Worm (Caenorhabditis elegans) whole organism, L3 larva: Measurements from ENCODE around the gene W02D7.4.

Experiments
- ceh-16 ChIP-seq: sonication (generic microtip); optimal IDR thresholded peaks from 2 replicates; lab custom pipeline; 2017; ENCODE audit warnings: missing biosample characterization, missing genetic modification characterization
- elt-1 ChIP-seq: fragments of 150-350 bp; optimal IDR thresholded peaks from 2 replicates; lab custom pipeline; 2014; ENCODE audit warnings: missing biosample characterization, missing genetic modification characterization
- jun-1 ChIP-seq: fragments of 150-350 bp; optimal IDR thresholded peaks from 2 replicates; lab custom pipeline; 2014; ENCODE audit warnings: missing biosample characterization, missing genetic modification reagents, missing genetic modification characterization
- lsy-12 ChIP-seq: sonication (generic microtip); optimal IDR thresholded peaks from 2 replicates; lab custom pipeline; 2016; ENCODE audit warnings: mild to moderate bottlenecking, missing genetic modification characterization, missing compliant biosample characterization
- nhr-12 ChIP-seq: fragments of 150-350 bp; optimal IDR thresholded peaks from 2 replicates; lab custom pipeline; 2014; ENCODE audit warnings: missing biosample characterization, missing genetic modification characterization
- nhr-28 ChIP-seq: fragments of 150-350 bp; optimal IDR thresholded peaks from 2 replicates; lab custom pipeline; 2014; ENCODE audit warnings: missing biosample characterization, missing genetic modification characterization
- nhr-77 ChIP-seq: fragments of 150-350 bp; optimal IDR thresholded peaks from 2 replicates; lab custom pipeline; 2014; ENCODE audit warnings: missing biosample characterization, missing genetic modification characterization
- pha-4 ChIP-seq: fragments of 150-350 bp; optimal IDR thresholded peaks from 2 replicates; lab custom pipeline; 2014; ENCODE audit warnings: missing biosample characterization, missing genetic modification reagents, missing genetic modification characterization
- tbx-2 ChIP-seq: sonication (generic microtip); optimal IDR thresholded peaks from 2 replicates; lab custom pipeline; 2016; ENCODE audit warnings: mild to moderate bottlenecking, missing genetic modification characterization, missing compliant biosample characterization
- unc-62 ChIP-seq: fragments of 150-350 bp; sonication (generic microtip); optimal IDR thresholded peaks from 4 replicates; lab custom pipeline; 2014; ENCODE audit warnings: missing biosample characterization, missing genetic modification reagents, missing genetic modification characterization

- TF ChIP-seq nhr-28 (tag; lab: Kevin White, UChicago) = no peak
- no peak for TF ChIP-seq ceh-16 (tag; lab: Kevin White, UChicago)
- TF ChIP-seq tbx-2 (tag; lab: Kevin White, UChicago) = no peak
- TF ChIP-seq elt-1 (tag; lab: Kevin White, UChicago) = no peak
- TF ChIP-seq nhr-77 (tag; lab: Kevin White, UChicago) = no peak
- TF ChIP-seq lsy-12 = no peak
- TF ChIP-seq pha-4 (tag; lab: Kevin White, UChicago) = no peak
- TF ChIP-seq nhr-12 (tag; lab: Kevin White, UChicago) = no peak
- no peak for TF ChIP-seq unc-62 (GFP tag; lab: Kevin White, UChicago)
- TF ChIP-seq jun-1 (tag; lab: Kevin White, UChicago) = no peak
Measured at ce11 chrV:8266232-8266631, 31.2 kb downstream of the W02D7.4 start, which contains the start of gene F21F8.5.
